Worm (Caenorhabditis elegans): ENCODE results near the gene Y51A2B.9.

The Y51A2B.9 gene

DNA sequence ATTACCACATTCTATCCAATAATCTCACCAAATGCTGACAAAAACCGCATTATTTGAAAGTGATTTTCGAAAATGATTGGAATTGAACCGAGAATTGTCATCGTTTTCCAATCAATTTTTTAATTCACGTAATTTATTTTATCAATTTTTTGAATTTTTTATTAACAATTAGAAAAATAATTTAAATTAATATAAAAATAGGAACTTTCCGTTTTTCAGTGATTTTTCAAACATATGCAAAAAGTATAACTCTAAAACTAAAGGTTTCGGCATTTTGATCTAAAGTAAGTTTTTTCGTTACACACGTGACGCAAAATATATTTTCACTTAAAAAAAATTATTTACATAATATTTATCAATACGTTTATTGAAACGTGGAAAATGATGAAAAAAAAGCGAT is 1.3 kb downstream of the Y51A2B.9 start, which contains the start of gene Y51A2B.6:
Gene Y51A2B.6 (minus strand): TSS at position 101 of the 400 bp plus-strand sequence.
- TF ChIP-seq unc-39 (tag; optimal IDR thresholded peaks at IDR 0.05): no peak
- no peak for TF ChIP-seq lin-39 (tag; optimal IDR thresholded peaks at IDR 0.05)
- no peak for TF ChIP-seq mml-1 (tag; optimal IDR thresholded peaks at IDR 0.05)
- no peak for TF ChIP-seq lsy-12 (tag; optimal IDR thresholded peaks at IDR 0.05)

DNA sequence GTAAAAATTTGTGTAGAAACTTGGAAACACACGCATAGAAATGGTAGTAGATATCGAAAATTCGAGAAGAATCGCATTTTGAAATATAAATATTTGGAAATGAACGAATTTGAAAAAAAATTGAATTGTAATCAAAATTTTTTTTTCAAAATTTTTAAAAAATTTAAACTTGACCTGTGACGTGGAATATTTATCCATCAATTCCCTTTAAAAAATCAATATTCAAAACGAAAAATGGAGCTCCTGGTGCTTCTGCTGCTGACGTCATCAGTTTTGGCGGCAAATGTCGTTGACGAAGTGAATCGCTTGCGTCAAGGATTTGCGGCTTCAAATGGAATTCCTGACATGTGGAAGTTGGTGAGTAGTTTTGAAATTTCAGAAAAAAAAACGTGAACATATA is 6.5 kb downstream of the Y51A2B.9 start, which contains the start of the genes Y51A2B.4 and Y51A2B.5:
Gene Y51A2B.4 (minus strand): TSS at position 101 of the 400 bp plus-strand sequence.
Gene Y51A2B.5 (plus strand): TSS at position 232 of the 400 bp plus-strand sequence.
- TF ChIP-seq elt-2 (tag; optimal IDR thresholded peaks at IDR 0.05) (no peak), elt-1 (tag; optimal IDR thresholded peaks at IDR 0.05) (no peak), tbx-2 (tag; optimal IDR thresholded peaks at IDR 0.05) (no peak), lsy-12 (tag; optimal IDR thresholded peaks at IDR 0.05) (no peak), fkh-10 (GFP tag; optimal IDR thresholded peaks at IDR 0.05) (no peak), nhr-237 (tag; optimal IDR thresholded peaks at IDR 0.05) (no peak)

- no peak for TF ChIP-seq nhr-67 (tag; optimal IDR thresholded peaks at IDR 0.05)
- TF ChIP-seq nhr-76 (tag; optimal IDR thresholded peaks at IDR 0.05): no peak
- TF ChIP-seq nhr-237 (tag; optimal IDR thresholded peaks at IDR 0.05): no peak
- no peak for TF ChIP-seq nhr-11 (tag; optimal IDR thresholded peaks at IDR 0.05)
- TF ChIP-seq nhr-12 (tag; optimal IDR thresholded peaks at IDR 0.05): no peak
- TF ChIP-seq elt-3 (tag; optimal IDR thresholded peaks at IDR 0.05): no peak
- TF ChIP-seq nhr-25 (tag; optimal IDR thresholded peaks at IDR 0.05): no peak
- TF ChIP-seq jun-1 (tag; optimal IDR thresholded peaks at IDR 0.05): no peak
- no peak for TF ChIP-seq egl-27 (tag; optimal IDR thresholded peaks at IDR 0.05)
- no peak for TF ChIP-seq zag-1 (tag; optimal IDR thresholded peaks at IDR 0.05)
- no peak for TF ChIP-seq sea-2 (GFP tag; optimal IDR thresholded peaks at IDR 0.05)
- TF ChIP-seq ztf-4 (tag; optimal IDR thresholded peaks at IDR 0.05): no peak
- no peak for TF ChIP-seq snpc-4 (tag; optimal IDR thresholded peaks at IDR 0.05)
- no peak for TF ChIP-seq ceh-16 (tag; optimal IDR thresholded peaks at IDR 0.05)
- no peak for TF ChIP-seq ceh-28 (tag; optimal IDR thresholded peaks at IDR 0.05)
- TF ChIP-seq pha-4 (tag; optimal IDR thresholded peaks at IDR 0.05): no peak
Observed at ce11 chrV:18382590-18382989, 13.0 kb downstream of the Y51A2B.9 start, which contains the start of gene nhr-288. Gene nhr-288, minus strand, starts transcription at chrV:18382690.

DNA sequence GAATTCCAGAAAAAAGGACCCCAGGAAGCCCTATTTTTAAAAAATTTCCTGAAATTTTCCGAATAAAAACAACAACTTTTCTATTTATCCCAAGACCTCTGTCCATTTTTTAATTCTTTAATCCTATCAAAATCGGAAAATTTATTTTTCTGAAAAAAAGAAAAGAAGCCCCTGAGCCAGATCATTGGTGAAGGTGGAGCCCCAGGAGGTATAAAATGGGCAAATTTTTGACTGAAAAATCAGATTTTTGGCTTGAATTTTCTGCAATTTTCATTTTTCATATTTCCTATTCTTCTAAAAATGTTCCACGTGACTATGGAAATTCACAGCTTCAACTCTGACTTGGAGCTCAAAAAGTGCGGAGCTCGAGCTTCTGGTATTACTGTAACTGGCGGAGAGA is 16.7 kb downstream of the Y51A2B.9 start, which contains the start of gene Y51A2B.8:
Gene Y51A2B.8 (plus strand): TSS at position 301 of the 400 bp plus-strand sequence.
- no peak for TF ChIP-seq nhr-237 (tag; optimal IDR thresholded peaks at IDR 0.05)
- TF ChIP-seq nhr-67 (tag; optimal IDR thresholded peaks at IDR 0.05): no peak
- no peak for TF ChIP-seq ztf-4 (tag; optimal IDR thresholded peaks at IDR 0.05)
- no peak for TF ChIP-seq zag-1 (tag; optimal IDR thresholded peaks at IDR 0.05)
- no peak for TF ChIP-seq mdl-1 (tag; optimal IDR thresholded peaks at IDR 0.05)
- no peak for TF ChIP-seq eor-1 (tag; optimal IDR thresholded peaks at IDR 0.05)
- TF ChIP-seq nhr-23 (tag; optimal IDR thresholded peaks at IDR 0.05): no peak
- TF ChIP-seq nfya-1 (tag; optimal IDR thresholded peaks at IDR 0.05; ENCODE audit: insufficient read depth): no peak
- no peak for TF ChIP-seq lin-39 (tag; optimal IDR thresholded peaks at IDR 0.05)
- no peak for TF ChIP-seq lin-15B (tag; optimal IDR thresholded peaks at IDR 0.05)
- TF ChIP-seq daf-12 (tag; optimal IDR thresholded peaks at IDR 0.05): no peak
- TF ChIP-seq ceh-9 (tag; optimal IDR thresholded peaks at IDR 0.05): no peak
- TF ChIP-seq nhr-12 (tag; optimal IDR thresholded peaks at IDR 0.05): no peak
- TF ChIP-seq pha-4 (tag; optimal IDR thresholded peaks at IDR 0.05): no peak
- TF ChIP-seq snpc-4 (tag; optimal IDR thresholded peaks at IDR 0.05): no peak
- TF ChIP-seq elt-3 (tag; optimal IDR thresholded peaks at IDR 0.05): no peak
- no peak for TF ChIP-seq egl-5 (tag; optimal IDR thresholded peaks at IDR 0.05)
- no peak for TF ChIP-seq mml-1 (tag; optimal IDR thresholded peaks at IDR 0.05)
- TF ChIP-seq nhr-77 (tag; optimal IDR thresholded peaks at IDR 0.05): no peak

ce11 chrV:18375551-18375950 is 20.0 kb downstream of the Y51A2B.9 start:
- TF ChIP-seq ceh-28 (tag; optimal IDR thresholded peaks at IDR 0.05) (peak; percentile 84), nhr-11 (tag; optimal IDR thresholded peaks at IDR 0.05) (no peak)

ce11 chrV:18374194-18374593 is 21.4 kb downstream of the Y51A2B.9 start, which contains the start of gene Y51A2B.2:
Gene Y51A2B.2, plus strand, starts transcription at chrV:18374494.
- TF ChIP-seq ceh-82 (tag; optimal IDR thresholded peaks at IDR 0.05): no peak
- no peak for TF ChIP-seq ceh-9 (tag; optimal IDR thresholded peaks at IDR 0.05)
- no peak for TF ChIP-seq nfya-1 (tag; optimal IDR thresholded peaks at IDR 0.05; ENCODE audit: insufficient read depth)
- TF ChIP-seq lin-39 (tag; optimal IDR thresholded peaks at IDR 0.05): no peak
- TF ChIP-seq elt-3 (tag; optimal IDR thresholded peaks at IDR 0.05): no peak
- TF ChIP-seq fos-1 (tag; optimal IDR thresholded peaks at IDR 0.05): no peak
- no peak for TF ChIP-seq pha-4 (tag; optimal IDR thresholded peaks at IDR 0.05)
- TF ChIP-seq nhr-25 (tag; optimal IDR thresholded peaks at IDR 0.05): no peak
- TF ChIP-seq ztf-11 (tag; optimal IDR thresholded peaks at IDR 0.05): no peak
- no peak for TF ChIP-seq pqm-1 (tag; optimal IDR thresholded peaks at IDR 0.05)
- no peak for TF ChIP-seq nhr-77 (tag; optimal IDR thresholded peaks at IDR 0.05)
- TF ChIP-seq daf-12 (tag; optimal IDR thresholded peaks at IDR 0.05): no peak
- no peak for TF ChIP-seq nhr-43 (tag; optimal IDR thresholded peaks at IDR 0.05; ENCODE audit: poor library complexity, severe bottlenecking)
- TF ChIP-seq unc-39 (tag; optimal IDR thresholded peaks at IDR 0.05): no peak
